Worm (Caenorhabditis elegans) whole organism, young adult: ENCODE results near the gene tig-2.
A peak's percentile ranks its signal among the peaks of the same experiment; 100 is the strongest.

Experiments
- B0019.2 ChIP-seq: fragments of 200-800 bp; sonication (Bioruptor generic); conservative IDR thresholded peaks from 2 replicates; pipeline ENCODE4 v1.3.6; 2022; ENCODE audit warnings: missing genetic modification reagents, missing genetic modification characterization, missing compliant biosample characterization
- cebp-2 ChIP-seq: fragments of 200-800 bp; sonication (Bioruptor generic); IDR thresholded peaks from 2 replicates; pipeline ENCODE4 v1.3.6; 2022; ENCODE audit warnings: missing genetic modification characterization, missing compliant biosample characterization
- chd-7 ChIP-seq: sonication (generic microtip); optimal IDR thresholded peaks from 2 replicates; lab custom pipeline; 2016; ENCODE audit warnings: mild to moderate bottlenecking, missing genetic modification characterization, moderate library complexity, missing compliant biosample characterization
- egrh-3 ChIP-seq: fragments of 200-800 bp; sonication (Bioruptor generic); IDR thresholded peaks from 2 replicates; pipeline ENCODE4 v1.3.6; 2022; ENCODE audit warnings: missing genetic modification reagents, missing genetic modification characterization, missing compliant biosample characterization
- fkh-3 ChIP-seq: sonication (generic microtip); optimal IDR thresholded peaks from 2 replicates; lab custom pipeline; 2016; ENCODE audit warnings: mild to moderate bottlenecking, missing genetic modification characterization, missing compliant biosample characterization
- nhr-120 ChIP-seq: fragments of 200-800 bp; sonication (Bioruptor generic); IDR thresholded peaks from 2 replicates; pipeline ENCODE4 v1.3.6; 2022; ENCODE audit warnings: missing genetic modification characterization, missing compliant biosample characterization
- pha-4 ChIP-seq: fragments of 150-350 bp; sonication (generic microtip); optimal IDR thresholded peaks from 2 replicates; lab custom pipeline; 2014; ENCODE audit warnings: missing biosample characterization, missing genetic modification reagents, missing genetic modification characterization
- unc-130 ChIP-seq: sonication (generic microtip); optimal IDR thresholded peaks from 2 replicates; lab custom pipeline; 2016; ENCODE audit warnings: missing genetic modification reagents, missing genetic modification characterization, missing compliant biosample characterization

DNA sequence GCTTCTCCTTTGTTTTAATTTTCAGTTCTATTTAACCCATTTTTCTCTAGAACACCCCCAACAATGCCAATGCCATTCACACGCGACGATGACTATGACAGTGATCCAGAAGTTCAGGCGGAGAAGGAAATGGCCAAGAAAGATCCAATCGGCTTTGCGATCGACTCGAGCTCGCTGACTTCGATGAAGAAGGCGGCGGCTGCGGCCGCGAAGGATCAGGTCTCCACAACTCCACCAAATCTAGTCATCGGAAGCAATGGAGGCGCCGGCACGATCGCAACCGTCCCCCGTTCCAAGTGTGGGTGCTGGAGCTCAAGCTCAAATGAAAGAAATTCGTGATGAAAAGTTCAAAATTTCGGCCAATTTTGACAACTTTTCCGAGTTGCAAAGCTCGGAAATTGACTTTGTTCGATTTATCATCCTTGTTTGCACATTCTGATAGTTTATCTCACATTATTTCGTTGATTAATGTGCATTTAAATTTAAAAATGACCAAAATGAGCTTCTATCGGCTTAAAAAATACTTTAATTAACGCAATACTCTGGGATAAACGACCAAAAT lies 41.9 kb downstream of the tig-2 start, which contains the start of gene K03B4.2:
- TF ChIP-seq B0019.2 (GFP tag; lab: Robert Waterston, UW) (no peak), egrh-3 (GFP tag; lab: Robert Waterston, UW) (0 out of 2 replicates have a peak, but pooled peaks have one; percentile 26), nhr-120 (GFP tag; lab: Robert Waterston, UW) (no peak), fkh-3 (tag; lab: Kevin White, UChicago) (no peak), cebp-2 (GFP tag; lab: Robert Waterston, UW) (0 out of 2 replicates have a peak, but pooled peaks have one; percentile 45), unc-130 (GFP tag; lab: Kevin White, UChicago) (no peak), pha-4 (no peak), chd-7 (no peak)
